2 fruit fly cellular contexts compared by ENCODE assay signal in genomic region chr3R:8984602-8985074, dm6.
TF ChIP-seq lines count a peak whose summit lies in the region.

CG11970 (plus strand) TSS chr3R:8984718.

TF ChIP-seq in whole organism, embryonic, 481 proteins besides CTCF, POLR2A, EP300 and RAD21 (continued from another document and continues in another):
- TF ChIP-seq Med (GFP tag; lab: Kevin White, UChicago) (peak; percentile 89), CG12219 (GFP tag; optimal IDR thresholded peaks at IDR 0.05; lab: Kevin White, UChicago) (no peak), CG8944 (GFP tag; optimal IDR thresholded peaks at IDR 0.05; lab: Kevin White, UChicago) (no peak), ATbp (GFP tag; optimal IDR thresholded peaks at IDR 0.05; lab: Kevin White, UChicago) (no peak), vnd (GFP tag; IDR thresholded peaks at IDR 0.05; lab: Robert Waterston, UW; ENCODE audit: partially characterized antibody) (0 out of 3 replicates have a peak, but pooled peaks have one; percentile 20), CG14014 (GFP tag; IDR thresholded peaks at IDR 0.05; lab: Robert Waterston, UW) (0 out of 2 replicates have a peak, but pooled peaks have one; percentile 17), Dref (GFP tag; IDR thresholded peaks at IDR 0.05; lab: Robert Waterston, UW) (peak; percentile 57), vvl (GFP tag; IDR thresholded peaks at IDR 0.05; lab: Robert Waterston, UW) (peak; percentile 22; the same call in 1 of the 2 replicates), Hr3 (GFP tag; optimal IDR thresholded peaks at IDR 0.05; lab: Kevin White, UChicago) (peak; percentile 32), HLHmδ (GFP tag; optimal IDR thresholded peaks at IDR 0.05; lab: Kevin White, UChicago) (no peak), Poxn (GFP tag; IDR thresholded peaks at IDR 0.05; lab: Robert Waterston, UW) (no peak), chinmo (GFP tag; IDR thresholded peaks at IDR 0.05; lab: Robert Waterston, UW; ENCODE audit: partially characterized antibody) (no peak), Sox102F (GFP tag; optimal IDR thresholded peaks at IDR 0.05; lab: Kevin White, UChicago) (no peak), CG8478 (optimal IDR thresholded peaks at IDR 0.05; lab: Kevin White, UChicago) (no peak), mirr (GFP tag; optimal IDR thresholded peaks at IDR 0.05; lab: Kevin White, UChicago) (no peak), CG14050 (GFP tag; IDR thresholded peaks at IDR 0.05; lab: Robert Waterston, UW) (0 out of 3 replicates have a peak, but pooled peaks have one; percentile 10), CG6175 (GFP tag; IDR thresholded peaks at IDR 0.05; lab: Robert Waterston, UW) (no peak), CG5180 (GFP tag; optimal IDR thresholded peaks at IDR 0.05; lab: Kevin White, UChicago) (no peak), oc (tag; optimal IDR thresholded peaks at IDR 0.05; lab: Kevin White, UChicago) (no peak), CG18619 (GFP tag; optimal IDR thresholded peaks at IDR 0.05; lab: Kevin White, UChicago) (peak; percentile 22), trh (GFP tag; optimal IDR thresholded peaks at IDR 0.05; lab: Kevin White, UChicago) (no peak), CG30020 (tag; optimal IDR thresholded peaks at IDR 0.05; lab: Kevin White, UChicago) (peak; percentile 52), gsb-n (tag; optimal IDR thresholded peaks at IDR 0.05; lab: Kevin White, UChicago) (no peak), CG7745 (tag; optimal IDR thresholded peaks at IDR 0.05; lab: Kevin White, UChicago) (no peak), run (tag; optimal IDR thresholded peaks at IDR 0.05; lab: Kevin White, UChicago) (no peak), gcm (GFP tag; optimal IDR thresholded peaks at IDR 0.05; lab: Kevin White, UChicago) (no peak), Trl (optimal IDR thresholded peaks at IDR 0.05; lab: Kevin White, UChicago) (no peak), Trl (GFP tag; optimal IDR thresholded peaks at IDR 0.05; lab: Kevin White, UChicago) (peak; percentile 59), Fer2 (tag; optimal IDR thresholded peaks at IDR 0.05; lab: Kevin White, UChicago) (peak; percentile 22), CkIIα-i1 (GFP tag; IDR thresholded peaks at IDR 0.05; lab: Robert Waterston, UW) (no peak), Ravus (GFP tag; IDR thresholded peaks at IDR 0.05; lab: Robert Waterston, UW) (no peak), CG4617 (GFP tag; optimal IDR thresholded peaks at IDR 0.05; lab: Kevin White, UChicago; ENCODE audit: borderline replicate concordance) (peak; percentile 69), prd (optimal IDR thresholded peaks at IDR 0.05; lab: Kevin White, UChicago) (no peak), prd (GFP tag; IDR thresholded peaks at IDR 0.05; lab: Robert Waterston, UW) (peak; percentile 57; the same call in 2 of the 3 replicates), corto (GFP tag; optimal IDR thresholded peaks at IDR 0.05; lab: Kevin White, UChicago) (no peak), CG4360 (GFP tag; IDR thresholded peaks at IDR 0.05; lab: Robert Waterston, UW) (no peak), Dfd (GFP tag; optimal IDR thresholded peaks at IDR 0.05; lab: Kevin White, UChicago) (no peak), wek (GFP tag; optimal IDR thresholded peaks at IDR 0.05; lab: Kevin White, UChicago) (no peak), CG3281 (GFP tag; optimal IDR thresholded peaks at IDR 0.05; lab: Kevin White, UChicago) (peak; percentile 21), az2 (GFP tag; optimal IDR thresholded peaks at IDR 0.05; lab: Kevin White, UChicago) (no peak), pzg (GFP tag; optimal IDR thresholded peaks at IDR 0.05; lab: Kevin White, UChicago) (peak; percentile 57), slbo (GFP tag; IDR thresholded peaks at IDR 0.05; lab: Robert Waterston, UW) (peak; percentile 73), Tbp (GFP tag; optimal IDR thresholded peaks at IDR 0.05; lab: Kevin White, UChicago) (no peak), stc (GFP tag; IDR thresholded peaks at IDR 0.05; lab: Robert Waterston, UW) (no peak), CG9609 (GFP tag; optimal IDR thresholded peaks at IDR 0.05; lab: Kevin White, UChicago) (peak; percentile 42), Dll (GFP tag; IDR thresholded peaks at IDR 0.05; lab: Robert Waterston, UW; ENCODE audit: partially characterized antibody) (peak; percentile 71), ap (GFP tag; IDR thresholded peaks at IDR 0.05; lab: Robert Waterston, UW) (no peak), CG42726 (GFP tag; IDR thresholded peaks at IDR 0.05; lab: Robert Waterston, UW; ENCODE audit: partially characterized antibody) (no peak), nau (GFP tag; optimal IDR thresholded peaks at IDR 0.05; lab: Kevin White, UChicago) (no peak), Bdp1 (GFP tag; optimal IDR thresholded peaks at IDR 0.05; lab: Kevin White, UChicago) (no peak), NK7.1 (GFP tag; optimal IDR thresholded peaks at IDR 0.05; lab: Kevin White, UChicago) (no peak), CG2129 (GFP tag; IDR thresholded peaks at IDR 0.05; lab: Robert Waterston, UW; ENCODE audit: partially characterized antibody) (0 out of 2 replicates have a peak, but pooled peaks have one; percentile 10), Camta (GFP tag; optimal IDR thresholded peaks at IDR 0.05; lab: Kevin White, UChicago) (peak; percentile 32), CG1647 (GFP tag; optimal IDR thresholded peaks at IDR 0.05; lab: Kevin White, UChicago) (no peak), chif (GFP tag; optimal IDR thresholded peaks at IDR 0.05; lab: Kevin White, UChicago) (peak in 1 of 2 experiments; percentile 7), CG6813 (GFP tag; optimal IDR thresholded peaks at IDR 0.05; lab: Kevin White, UChicago) (no peak), CG17361 (GFP tag; IDR thresholded peaks at IDR 0.05; lab: Robert Waterston, UW) (peak; percentile 67; the same call in 2 of the 3 replicates), esg (GFP tag; conservative IDR thresholded peaks at IDR 0.05; lab: Robert Waterston, UW) (no peak), CG17186 (GFP tag; optimal IDR thresholded peaks at IDR 0.05; lab: Kevin White, UChicago) (no peak), PHDP (tag; optimal IDR thresholded peaks at IDR 0.05; lab: Kevin White, UChicago) (no peak), CG18764 (GFP tag; optimal IDR thresholded peaks at IDR 0.05; lab: Kevin White, UChicago) (no peak), her (GFP tag; optimal IDR thresholded peaks at IDR 0.05; lab: Kevin White, UChicago) (peak; percentile 90), NC2α (GFP tag; optimal IDR thresholded peaks at IDR 0.05; lab: Kevin White, UChicago) (no peak), Lim3 (GFP tag; IDR thresholded peaks at IDR 0.05; lab: Robert Waterston, UW) (no peak), fd102C (GFP tag; optimal IDR thresholded peaks at IDR 0.05; lab: Kevin White, UChicago) (no peak), CG18011 (GFP tag; optimal IDR thresholded peaks at IDR 0.05; lab: Kevin White, UChicago) (peak; percentile 30)

TF ChIP-seq in whole organism, prepupa, 60 proteins besides CTCF, POLR2A, EP300 and RAD21 (continued from another document):
- peak; percentile 46 for TF ChIP-seq CG31627 (GFP tag; optimal IDR thresholded peaks at IDR 0.05; lab: Kevin White, UChicago)
TF ChIP-seq in whole organism, prepupa: peak in this region for 13.
